Fruit fly (Drosophila melanogaster): Measurements from ENCODE around the gene CG32240.

Gene CG32240

dm6 chr3L:4413800-4414446, 32.5 kb upstream of the CG32240 start (continued):
- no peak for TF ChIP-seq lov (optimal IDR thresholded peaks at IDR 0.05)
- TF ChIP-seq lov (GFP tag; IDR thresholded peaks at IDR 0.05) = peak; percentile 10; the same call in 1 of the 3 replicates
- 0 out of 2 replicates have a peak, but pooled peaks have one; percentile 7 for TF ChIP-seq HLH3B (GFP tag; IDR thresholded peaks at IDR 0.05)
- TF ChIP-seq CG7987 (GFP tag; optimal IDR thresholded peaks at IDR 0.05) = peak; percentile 99
- no peak for TF ChIP-seq grn (GFP tag; optimal IDR thresholded peaks at IDR 0.05)
- TF ChIP-seq CG5180 (GFP tag; optimal IDR thresholded peaks at IDR 0.05) = peak; percentile 70
- peak in 1 of 2 experiments; percentile 77 for TF ChIP-seq crp (GFP tag; optimal IDR thresholded peaks at IDR 0.05)
- TF ChIP-seq CG34224 (GFP tag; IDR thresholded peaks at IDR 0.05; ENCODE audit: partially characterized antibody) = peak; percentile 45; the same call in 2 of the 3 replicates
- TF ChIP-seq Gug (GFP tag; IDR thresholded peaks at IDR 0.05) = peak; percentile 43; the same call in 2 of the 4 replicates
- TF ChIP-seq CG10267 (tag; optimal IDR thresholded peaks at IDR 0.05) = no peak
- TF ChIP-seq CHES-1-like (GFP tag; optimal IDR thresholded peaks at IDR 0.05) = no peak
- TF ChIP-seq CG17328 (GFP tag; IDR thresholded peaks at IDR 0.05) = 0 out of 2 replicates have a peak, but pooled peaks have one; percentile 33
- TF ChIP-seq CG15073 (GFP tag; optimal IDR thresholded peaks at IDR 0.05) = no peak
- TF ChIP-seq CG12769 (tag; optimal IDR thresholded peaks at IDR 0.05) = peak; percentile 88
- TF ChIP-seq exex (tag; optimal IDR thresholded peaks at IDR 0.05) = peak; percentile 41
- TF ChIP-seq sna (GFP tag; IDR thresholded peaks at IDR 0.05; ENCODE audit: partially characterized antibody) = peak; percentile 55; the same call in 1 of the 2 replicates
- peak; percentile 22 for TF ChIP-seq D19B (GFP tag; optimal IDR thresholded peaks at IDR 0.05)
- TF ChIP-seq al (GFP tag; IDR thresholded peaks at IDR 0.05) = peak; percentile 46; the same call in 1 of the 2 replicates
- no peak for TF ChIP-seq Abd-B (GFP tag; optimal IDR thresholded peaks at IDR 0.05)
- 0 out of 2 replicates have a peak, but pooled peaks have one; percentile 5 for TF ChIP-seq H2.0 (GFP tag; IDR thresholded peaks at IDR 0.05)
- peak; percentile 50 for TF ChIP-seq CG32532 (GFP tag; IDR thresholded peaks at IDR 0.05)
- TF ChIP-seq CG2116 (GFP tag; optimal IDR thresholded peaks at IDR 0.05) = no peak
- TF ChIP-seq CG9817 (tag; optimal IDR thresholded peaks at IDR 0.05) = peak; percentile 32
- TF ChIP-seq CG13287 (GFP tag; IDR thresholded peaks at IDR 0.05; ENCODE audit: partially characterized antibody) = peak; percentile 53
- 0 out of 2 replicates have a peak, but pooled peaks have one; percentile 28 for TF ChIP-seq ranshi (GFP tag; IDR thresholded peaks at IDR 0.05)
- TF ChIP-seq Deaf1 (tag; optimal IDR thresholded peaks at IDR 0.05) = peak; percentile 47
- TF ChIP-seq CG17568 (GFP tag; optimal IDR thresholded peaks at IDR 0.05) = peak; percentile 1
- no peak for TF ChIP-seq vfl (GFP tag; optimal IDR thresholded peaks at IDR 0.05)
- TF ChIP-seq CG10431 (GFP tag; optimal IDR thresholded peaks at IDR 0.05) = no peak
- TF ChIP-seq grau (tag; optimal IDR thresholded peaks at IDR 0.05) = peak; percentile 4
- no peak for TF ChIP-seq knrl (GFP tag; IDR thresholded peaks at IDR 0.05; ENCODE audit: partially characterized antibody)
- TF ChIP-seq ttk (GFP tag; IDR thresholded peaks at IDR 0.05) = no peak
- peak; percentile 19; the same call in 1 of the 2 replicates for TF ChIP-seq CG9215 (GFP tag; IDR thresholded peaks at IDR 0.05)
- peak; percentile 82 for TF ChIP-seq rib (GFP tag; IDR thresholded peaks at IDR 0.05)
- TF ChIP-seq wek (GFP tag; optimal IDR thresholded peaks at IDR 0.05) = peak; percentile 47
- TF ChIP-seq stc (GFP tag; IDR thresholded peaks at IDR 0.05) = no peak
- no peak for TF ChIP-seq nerfin-1 (tag; optimal IDR thresholded peaks at IDR 0.05)
- peak; percentile 89 for TF ChIP-seq cwo (GFP tag; optimal IDR thresholded peaks at IDR 0.05)
- peak; percentile 65 to 93 for TF ChIP-seq Trl (optimal IDR thresholded peaks at IDR 0.05)
- no peak for TF ChIP-seq Trl (GFP tag; optimal IDR thresholded peaks at IDR 0.05)
- TF ChIP-seq sisA (GFP tag; IDR thresholded peaks at IDR 0.05) = peak; percentile 14; the same call in 1 of the 2 replicates
- TF ChIP-seq Ets65A (GFP tag) = peak; percentile 33
- TF ChIP-seq Dll (GFP tag; IDR thresholded peaks at IDR 0.05; ENCODE audit: partially characterized antibody) = peak; percentile 40; the same call in 3 of the 4 replicates
- TF ChIP-seq pnt (GFP tag; optimal IDR thresholded peaks at IDR 0.05) = no peak
- peak; percentile 16 for TF ChIP-seq CG17385 (GFP tag; optimal IDR thresholded peaks at IDR 0.05)
- peak; percentile 16; the same call in 1 of the 2 replicates for TF ChIP-seq MBD-R2 (GFP tag; IDR thresholded peaks at IDR 0.05)
- peak; percentile 63 for TF ChIP-seq B-H2 (GFP tag; optimal IDR thresholded peaks at IDR 0.05)
- TF ChIP-seq unc-4 (GFP tag; IDR thresholded peaks at IDR 0.05; ENCODE audit: partially characterized antibody) = peak; percentile 52

All from whole organism, embryonic.